Worm (Caenorhabditis elegans) whole organism, young adult: ENCODE results near the gene T16D1.1.

Experiments
- B0019.2 ChIP-seq: fragments of 200-800 bp; sonication (Bioruptor generic); conservative IDR thresholded peaks from 2 replicates; pipeline ENCODE4 v1.3.6; 2022; ENCODE audit warnings: missing genetic modification reagents, missing genetic modification characterization, missing compliant biosample characterization
- B0336.3 ChIP-seq: fragments of 200-800 bp; sonication (Bioruptor generic); IDR thresholded peaks from 2 replicates; pipeline ENCODE4 v1.3.6; 2022; ENCODE audit warnings: missing genetic modification characterization, missing compliant biosample characterization
- C06A6.2 ChIP-seq: fragments of 200-800 bp; sonication (Bioruptor generic); conservative IDR thresholded peaks from 2 replicates; pipeline ENCODE4 v1.3.6; 2022; ENCODE audit warnings: missing genetic modification characterization, missing compliant biosample characterization
- D2030.7 ChIP-seq: fragments of 200-800 bp; sonication (Bioruptor generic); IDR thresholded peaks from 2 replicates; pipeline ENCODE4 v1.3.6; 2022; ENCODE audit warnings: missing genetic modification reagents, missing genetic modification characterization, missing compliant biosample characterization
- F33H1.4 ChIP-seq: fragments of 200-800 bp; sonication (Bioruptor generic); IDR thresholded peaks from 2 replicates; pipeline ENCODE4 v1.3.6; 2022; ENCODE audit warnings: missing genetic modification reagents, missing genetic modification characterization, missing compliant biosample characterization
- F37B4.10 ChIP-seq: fragments of 200-800 bp; sonication (Bioruptor generic); IDR thresholded peaks from 2 replicates; pipeline ENCODE4 v1.3.6; 2022; ENCODE audit warnings: missing genetic modification characterization, missing compliant biosample characterization
- F49E8.2 ChIP-seq: sonication (generic microtip); optimal IDR thresholded peaks from 3 replicates; lab custom pipeline; 2017; ENCODE audit warnings: missing genetic modification characterization, mild to moderate bottlenecking, missing compliant biosample characterization, antibody characterized with exemption, moderate library complexity; ENCODE audit not compliant: insufficient read depth
- F55B11.4 ChIP-seq: sonication (generic microtip); optimal IDR thresholded peaks from 2 replicates; lab custom pipeline; 2016; ENCODE audit warnings: missing compliant biosample characterization, missing genetic modification characterization, borderline replicate concordance; ENCODE audit not compliant: insufficient read depth
- Y56A3A.18 ChIP-seq: fragments of 200-800 bp; sonication (Bioruptor generic); IDR thresholded peaks from 2 replicates; pipeline ENCODE4 v1.3.6; 2022; ENCODE audit warnings: missing genetic modification reagents, missing genetic modification characterization, missing compliant biosample characterization
- ZK185.1 ChIP-seq: sonication (generic microtip); optimal IDR thresholded peaks from 2 replicates; lab custom pipeline; 2016; ENCODE audit warnings: mild to moderate bottlenecking, missing genetic modification characterization, missing compliant biosample characterization; ENCODE audit not compliant: poor library complexity, severe bottlenecking
- akir-1 ChIP-seq: fragments of 200-800 bp; sonication (Bioruptor generic); optimal IDR thresholded peaks from 2 replicates; lab custom pipeline; 2018; ENCODE audit warnings: mild to moderate bottlenecking, missing genetic modification characterization, moderate library complexity, missing compliant biosample characterization
- ama-1 ChIP-seq, 3 experiments: fragments of 150-350 bp in 1 of 3; sonication (generic microtip) in 2 of 3; optimal IDR thresholded peaks; 2 replicates each; lab custom pipeline; 2014 to 2018; ENCODE audit warnings: missing biosample characterization in 2 of 3, missing genetic modification characterization in 2 of 3, missing genetic modification reagents in 2 of 3
- aptf-2 ChIP-seq: fragments of 200-800 bp; sonication (Bioruptor generic); conservative IDR thresholded peaks from 2 replicates; pipeline ENCODE4 v1.3.6; 2022; ENCODE audit warnings: missing genetic modification reagents, missing genetic modification characterization, missing compliant biosample characterization
- aptf-3 ChIP-seq: fragments of 200-800 bp; sonication (Bioruptor generic); IDR thresholded peaks from 2 replicates; pipeline ENCODE4 v1.3.6; 2022; ENCODE audit warnings: missing genetic modification characterization, missing compliant biosample characterization
- attf-3 ChIP-seq: fragments of 200-800 bp; sonication (Bioruptor generic); conservative IDR thresholded peaks from 2 replicates; pipeline ENCODE4 v1.3.6; 2022; ENCODE audit warnings: missing genetic modification reagents, missing genetic modification characterization, missing compliant biosample characterization
- bed-1 ChIP-seq: fragments of 200-800 bp; sonication (Bioruptor generic); IDR thresholded peaks from 2 replicates; pipeline ENCODE4 v1.3.6; 2022; ENCODE audit warnings: missing genetic modification reagents, missing genetic modification characterization, missing compliant biosample characterization
- cebp-1 ChIP-seq, 2 experiments: fragments of 200-800 bp in 1 of 2; sonication (Bioruptor generic) in 1 of 2; sonication (generic microtip) in 1 of 2; IDR thresholded peaks in 1 of 2; optimal IDR thresholded peaks in 1 of 2; 2 replicates each; pipeline versions ENCODE4 v1.3.6 to Lab custom; 2017 to 2022; ENCODE audit warnings: missing compliant biosample characterization in 2 of 2, missing genetic modification characterization in 2 of 2, mild to moderate bottlenecking in 1 of 2, missing genetic modification reagents in 1 of 2, moderate library complexity in 1 of 2
- ceh-40 ChIP-seq: fragments of 200-800 bp; sonication (Bioruptor generic); IDR thresholded peaks from 2 replicates; pipeline ENCODE4 v1.3.6; 2022; ENCODE audit warnings: missing genetic modification characterization, missing compliant biosample characterization
- ceh-58 ChIP-seq: fragments of 200-800 bp; sonication (Bioruptor generic); IDR thresholded peaks from 2 replicates; pipeline ENCODE4 v1.3.6; 2022; ENCODE audit warnings: missing genetic modification characterization, missing compliant biosample characterization
- die-1 ChIP-seq: sonication (generic microtip); optimal IDR thresholded peaks from 2 replicates; lab custom pipeline; 2016; ENCODE audit warnings: missing genotype, mild to moderate bottlenecking, missing genetic modification characterization, missing compliant biosample characterization
- dpff-1 ChIP-seq: sonication (generic microtip); optimal IDR thresholded peaks from 2 replicates; lab custom pipeline; 2017; ENCODE audit warnings: mild to moderate bottlenecking, missing genetic modification characterization, missing compliant biosample characterization
- dpl-1 ChIP-seq: fragments of 150-350 bp; optimal IDR thresholded peaks from 2 replicates; lab custom pipeline; 2014; ENCODE audit warnings: missing biosample characterization, missing genetic modification reagents, missing genetic modification characterization
- efl-1 ChIP-seq: fragments of 150-350 bp; optimal IDR thresholded peaks from 2 replicates; lab custom pipeline; 2014; ENCODE audit warnings: missing biosample characterization, missing genetic modification reagents, missing genetic modification characterization
- egrh-3 ChIP-seq: fragments of 200-800 bp; sonication (Bioruptor generic); IDR thresholded peaks from 2 replicates; pipeline ENCODE4 v1.3.6; 2022; ENCODE audit warnings: missing genetic modification reagents, missing genetic modification characterization, missing compliant biosample characterization
- ekl-4 ChIP-seq: fragments of 200-800 bp; sonication (Bioruptor generic); IDR thresholded peaks from 2 replicates; pipeline ENCODE4 v1.3.6; 2022; ENCODE audit warnings: missing genetic modification reagents, missing genetic modification characterization, missing compliant biosample characterization
- him-1 ChIP-seq: sonication (generic microtip); optimal IDR thresholded peaks from 2 replicates; lab custom pipeline; 2016; ENCODE audit warnings: missing genotype, missing genetic modification reagents, missing genetic modification characterization, missing compliant biosample characterization
- hlh-12 ChIP-seq: sonication (generic microtip); optimal IDR thresholded peaks from 2 replicates; lab custom pipeline; 2016; ENCODE audit warnings: missing genetic modification characterization, missing compliant biosample characterization
- hlh-26 ChIP-seq: fragments of 200-800 bp; sonication (Bioruptor generic); conservative IDR thresholded peaks from 2 replicates; pipeline ENCODE4 v1.3.6; 2022; ENCODE audit warnings: missing genetic modification reagents, missing genetic modification characterization, missing compliant biosample characterization
- hmg-1.2 ChIP-seq: fragments of 200-800 bp; sonication (Bioruptor generic); IDR thresholded peaks from 2 replicates; pipeline ENCODE4 v1.3.6; 2022; ENCODE audit warnings: missing genetic modification reagents, missing genetic modification characterization, missing compliant biosample characterization
- let-607 ChIP-seq, 2 experiments: fragments of 200-800 bp in 1 of 2; sonication (Bioruptor generic) in 1 of 2; sonication (generic microtip) in 1 of 2; optimal IDR thresholded peaks; 2 replicates each; lab custom pipeline; 2016 to 2018; ENCODE audit warnings: mild to moderate bottlenecking in 2 of 2, missing compliant biosample characterization in 2 of 2, missing genetic modification characterization in 2 of 2, moderate library complexity in 2 of 2, missing genotype in 1 of 2
- lin-26 ChIP-seq: fragments of 200-800 bp; sonication (Bioruptor generic); IDR thresholded peaks from 2 replicates; pipeline ENCODE4 v1.3.6; 2022; ENCODE audit warnings: missing genetic modification reagents, missing genetic modification characterization, missing compliant biosample characterization
- lin-35 ChIP-seq, 3 experiments: fragments of 150-350 bp in 2 of 3; sonication (generic microtip) in 1 of 3; optimal IDR thresholded peaks; 2 replicates each; lab custom pipeline; 2014 to 2018; ENCODE audit warnings: missing biosample characterization in 3 of 3, missing genetic modification characterization in 3 of 3, missing genetic modification reagents in 3 of 3
- lin-40 ChIP-seq: sonication (generic microtip); optimal IDR thresholded peaks from 2 replicates; lab custom pipeline; 2016; ENCODE audit warnings: missing genetic modification characterization, mild to moderate bottlenecking, missing compliant biosample characterization, missing genotype, missing genetic modification reagents
- lsy-27 ChIP-seq: sonication (generic microtip); optimal IDR thresholded peaks from 2 replicates; lab custom pipeline; 2017; ENCODE audit warnings: missing genetic modification characterization, mild to moderate bottlenecking, missing compliant biosample characterization, antibody characterized with exemption, missing genotype, borderline replicate concordance; ENCODE audit not compliant: insufficient read depth
- madf-6 ChIP-seq: fragments of 200-800 bp; sonication (Bioruptor generic); IDR thresholded peaks from 2 replicates; pipeline ENCODE4 v1.3.6; 2022; ENCODE audit warnings: missing genetic modification reagents, missing genetic modification characterization, missing compliant biosample characterization
- nfya-1 ChIP-seq: sonication (generic microtip); optimal IDR thresholded peaks from 2 replicates; lab custom pipeline; 2017; ENCODE audit warnings: antibody characterized with exemption, missing compliant biosample characterization, missing genetic modification characterization, borderline replicate concordance; ENCODE audit not compliant: insufficient read depth
- nfyb-1 ChIP-seq: fragments of 200-800 bp; sonication (Bioruptor generic); IDR thresholded peaks from 2 replicates; pipeline ENCODE4 v1.3.6; 2022; ENCODE audit warnings: missing genetic modification reagents, missing genetic modification characterization, missing compliant biosample characterization
- nhr-120 ChIP-seq: fragments of 200-800 bp; sonication (Bioruptor generic); IDR thresholded peaks from 2 replicates; pipeline ENCODE4 v1.3.6; 2022; ENCODE audit warnings: missing genetic modification characterization, missing compliant biosample characterization
- nhr-80 ChIP-seq: sonication (generic microtip); optimal IDR thresholded peaks from 2 replicates; lab custom pipeline; 2016; ENCODE audit warnings: missing genetic modification characterization, missing compliant biosample characterization
- pha-4 ChIP-seq: fragments of 150-350 bp; sonication (generic microtip); optimal IDR thresholded peaks from 2 replicates; lab custom pipeline; 2014; ENCODE audit warnings: missing biosample characterization, missing genetic modification reagents, missing genetic modification characterization
- rec-8 ChIP-seq, 2 experiments: sonication (generic microtip); optimal IDR thresholded peaks; 2 replicates each; lab custom pipeline; 2016; ENCODE audit warnings: mild to moderate bottlenecking in 2 of 2, missing genetic modification characterization in 2 of 2, missing genetic modification reagents in 2 of 2, missing genotype in 2 of 2, missing biosample characterization in 1 of 2, missing compliant biosample characterization in 1 of 2, moderate library complexity in 1 of 2
- sptf-2 ChIP-seq: fragments of 200-800 bp; sonication (Bioruptor generic); optimal IDR thresholded peaks from 2 replicates; lab custom pipeline; 2018; ENCODE audit warnings: mild to moderate bottlenecking, missing genetic modification characterization, missing compliant biosample characterization
- tbp1 ChIP-seq: fragments of 200-800 bp; sonication (Bioruptor generic); optimal IDR thresholded peaks from 2 replicates; lab custom pipeline; 2018; ENCODE audit warnings: mild to moderate bottlenecking, missing genetic modification characterization, missing compliant biosample characterization
- tlf-1 ChIP-seq: fragments of 200-800 bp; sonication (Bioruptor generic); optimal IDR thresholded peaks from 2 replicates; lab custom pipeline; 2018; ENCODE audit warnings: mild to moderate bottlenecking, missing genetic modification characterization, missing compliant biosample characterization
- zim-3 ChIP-seq: sonication (generic microtip); optimal IDR thresholded peaks from 2 replicates; lab custom pipeline; 2017; ENCODE audit warnings: mild to moderate bottlenecking, missing genetic modification characterization, moderate library complexity, missing compliant biosample characterization
- ztf-18 ChIP-seq: sonication (generic microtip); optimal IDR thresholded peaks from 2 replicates; lab custom pipeline; 2016; ENCODE audit warnings: missing genotype, mild to moderate bottlenecking, missing genetic modification characterization, missing compliant biosample characterization
- ztf-28 ChIP-seq: fragments of 200-800 bp; sonication (Bioruptor generic); IDR thresholded peaks from 2 replicates; pipeline ENCODE4 v1.3.6; 2022; ENCODE audit warnings: missing genetic modification reagents, missing genetic modification characterization, missing compliant biosample characterization

Gene T16D1.1

ce11 chrII:5237699-5238098 is 3.8 kb downstream of the T16D1.1 start (continued):
- TF ChIP-seq zim-3 (tag; lab: Kevin White, UChicago) (no peak), nfyb-1 (GFP tag; lab: Robert Waterston, UW) (peak; percentile 80), bed-1 (GFP tag; lab: Robert Waterston, UW) (no peak), aptf-2 (no peak), him-1 (peak; percentile 70), nhr-120 (GFP tag; lab: Robert Waterston, UW) (no peak), efl-1 (GFP tag; lab: Kevin White, UChicago) (no peak), hmg-1.2 (GFP tag; lab: Robert Waterston, UW) (peak; percentile 59), die-1 (tag; lab: Kevin White, UChicago) (peak; percentile 33), C06A6.2 (GFP tag; lab: Robert Waterston, UW) (no peak), ekl-4 (GFP tag; lab: Robert Waterston, UW) (peak; percentile 53; the same call in 1 of the 2 replicates), ztf-18 (peak; percentile 4), cebp-1 (GFP tag; IDR thresholded peaks at IDR 0.05; lab: Robert Waterston, UW) (no peak), cebp-1 (tag; optimal IDR thresholded peaks at IDR 0.05; lab: Kevin White, UChicago) (no peak), lsy-27 (tag; lab: Kevin White, UChicago) (no peak), hlh-26 (GFP tag; lab: Robert Waterston, UW) (no peak), F33H1.4 (GFP tag; lab: Robert Waterston, UW) (no peak; the same call in 1 of the 2 replicates), dpff-1 (no peak), Y56A3A.18 (GFP tag; lab: Robert Waterston, UW) (no peak), ZK185.1 (tag; lab: Kevin White, UChicago) (peak; percentile 46), nfya-1 (tag; lab: Kevin White, UChicago) (no peak), sptf-2 (GFP tag; lab: Kevin White, UChicago) (no peak), let-607 (tag; optimal IDR thresholded peaks at IDR 0.05; lab: Kevin White, UChicago) (no peak), ceh-40 (GFP tag; lab: Robert Waterston, UW) (no peak), tbp1 (peak; percentile 93), F55B11.4 (tag; lab: Kevin White, UChicago) (no peak), madf-6 (peak; percentile 52; the same call in 1 of the 2 replicates), B0019.2 (GFP tag; lab: Robert Waterston, UW) (no peak), lin-40 (no peak), tlf-1 (GFP tag; lab: Kevin White, UChicago) (no peak), B0336.3 (GFP tag; lab: Robert Waterston, UW) (no peak), F49E8.2 (tag; lab: Kevin White, UChicago) (no peak), F37B4.10 (GFP tag; lab: Robert Waterston, UW) (no peak), lin-26 (GFP tag; lab: Robert Waterston, UW) (peak; percentile 66; the same call in 1 of the 2 replicates), attf-3 (GFP tag; lab: Robert Waterston, UW) (no peak), nhr-80 (tag; lab: Kevin White, UChicago) (peak; percentile 18), lin-35 (GFP tag; optimal IDR thresholded peaks at IDR 0.05; lab: Kevin White, UChicago) (no peak), aptf-3 (GFP tag; lab: Robert Waterston, UW) (no peak), rec-8 (tag; optimal IDR thresholded peaks at IDR 0.05; lab: Kevin White, UChicago) (no peak), ztf-28 (GFP tag; lab: Robert Waterston, UW) (0 out of 2 replicates have a peak, but pooled peaks have one; percentile 24), ama-1 (optimal IDR thresholded peaks at IDR 0.05; lab: Kevin White, UChicago) (no peak), ama-1 (GFP tag; optimal IDR thresholded peaks at IDR 0.05; lab: Kevin White, UChicago) (no peak), hlh-12 (tag; lab: Kevin White, UChicago) (no peak), dpl-1 (GFP tag; lab: Kevin White, UChicago) (no peak), pha-4 (tag; lab: Kevin White, UChicago) (no peak), akir-1 (GFP tag; lab: Kevin White, UChicago) (no peak), D2030.7 (GFP tag; lab: Robert Waterston, UW) (peak; percentile 54), ceh-58 (GFP tag; lab: Robert Waterston, UW) (no peak), egrh-3 (GFP tag; lab: Robert Waterston, UW) (no peak)
